Fruit fly (Drosophila melanogaster) whole organism, embryonic: ENCODE results near the gene CG5541.
A peak's percentile ranks its signal among the peaks of the same experiment; 100 is the strongest.

Source experiments
- ATbp ChIP-seq: fragments of 200-800 bp; sonication (Bioruptor generic); optimal IDR thresholded peaks from 2 replicates; lab custom pipeline; 2017; ENCODE audit warnings: missing biosample characterization, mild to moderate bottlenecking, missing genetic modification characterization, missing genetic modification reagents
- Abd-B ChIP-seq: fragments of 200-800 bp; sonication (Bioruptor generic); optimal IDR thresholded peaks from 2 replicates; lab custom pipeline; 2018; ENCODE audit warnings: missing biosample characterization, mild to moderate bottlenecking, missing genetic modification characterization, moderate library complexity
- C15 ChIP-seq: fragments of 200-800 bp; sonication (Bioruptor generic); IDR thresholded peaks from 3 replicates; pipeline ENCODE4 v1.3.6; 2022; ENCODE audit warnings: missing biosample characterization, missing genetic modification characterization
- CG10209 ChIP-seq: fragments of 200-800 bp; sonication (Bioruptor generic); optimal IDR thresholded peaks from 3 replicates; lab custom pipeline; 2017; ENCODE audit warnings: missing biosample characterization, mild to moderate bottlenecking, missing genetic modification characterization, missing genetic modification reagents
- CG1024 ChIP-seq: fragments of 200-800 bp; sonication (Bioruptor generic); IDR thresholded peaks from 2 replicates; pipeline ENCODE4 v1.3.6; 2022; ENCODE audit warnings: missing biosample characterization, missing genetic modification characterization
- CG14441 ChIP-seq: fragments of 200-800 bp; sonication (Bioruptor generic); IDR thresholded peaks from 2 replicates; pipeline ENCODE4 v1.3.6; 2022; ENCODE audit warnings: missing biosample characterization, missing genetic modification characterization
- CG1792 ChIP-seq: fragments of 200-800 bp; sonication (Bioruptor generic); optimal IDR thresholded peaks from 2 replicates; lab custom pipeline; 2016; ENCODE audit warnings: missing biosample characterization, missing genetic modification characterization
- CG3065 ChIP-seq: fragments of 200-800 bp; sonication (Bioruptor generic); optimal IDR thresholded peaks from 2 replicates; lab custom pipeline; 2016; ENCODE audit warnings: missing biosample characterization, missing genetic modification characterization
- CG32532 ChIP-seq: fragments of 200-800 bp; sonication (Bioruptor generic); IDR thresholded peaks from 2 replicates; pipeline ENCODE4 v1.3.6; 2022; ENCODE audit warnings: missing biosample characterization, missing genetic modification characterization
- CG4328 ChIP-seq: fragments of 200-800 bp; sonication (Bioruptor generic); optimal IDR thresholded peaks from 3 replicates; lab custom pipeline; 2017; ENCODE audit warnings: missing biosample characterization, missing genetic modification reagents, missing genetic modification characterization
- CG4424 ChIP-seq: fragments of 200-800 bp; sonication (Bioruptor generic); optimal IDR thresholded peaks from 3 replicates; lab custom pipeline; 2016; ENCODE audit warnings: missing biosample characterization, missing genetic modification characterization
- CG5245 ChIP-seq: fragments of 200-800 bp; sonication (Bioruptor generic); optimal IDR thresholded peaks from 3 replicates; lab custom pipeline; 2016; ENCODE audit warnings: missing biosample characterization, missing genetic modification characterization
- CG6854 ChIP-seq: fragments of 200-800 bp; sonication (Bioruptor generic); optimal IDR thresholded peaks from 3 replicates; lab custom pipeline; 2017; ENCODE audit warnings: missing biosample characterization, mild to moderate bottlenecking, missing genetic modification characterization
- CG7372 ChIP-seq: fragments of 200-800 bp; sonication (Bioruptor generic); IDR thresholded peaks from 2 replicates; pipeline ENCODE4 v1.3.6; 2022; ENCODE audit warnings: missing biosample characterization, missing genetic modification characterization
- CG9437 ChIP-seq: fragments of 200-800 bp; sonication (Bioruptor generic); optimal IDR thresholded peaks from 2 replicates; lab custom pipeline; 2018; ENCODE audit warnings: missing biosample characterization, mild to moderate bottlenecking, missing genetic modification characterization
- CG9817 ChIP-seq: fragments of 200-800 bp; sonication (Bioruptor generic); optimal IDR thresholded peaks from 2 replicates; lab custom pipeline; 2018; ENCODE audit warnings: missing biosample characterization, mild to moderate bottlenecking, missing genetic modification characterization, moderate library complexity
- CHES-1-like ChIP-seq: fragments of 200-800 bp; sonication (Bioruptor generic); optimal IDR thresholded peaks from 2 replicates; lab custom pipeline; 2016; ENCODE audit warnings: missing biosample characterization, missing genetic modification characterization
- CrebB ChIP-seq: fragments of 200-800 bp; sonication (Bioruptor generic); optimal IDR thresholded peaks from 3 replicates; lab custom pipeline; 2018; ENCODE audit warnings: missing biosample characterization, mild to moderate bottlenecking, missing genetic modification characterization
- Dbx ChIP-seq: fragments of 200-800 bp; sonication (Bioruptor generic); IDR thresholded peaks from 3 replicates; pipeline ENCODE4 v1.3.6; 2022; ENCODE audit warnings: missing biosample characterization, missing genetic modification characterization
- Dp ChIP-seq: fragments of 200-800 bp; sonication (Bioruptor generic); optimal IDR thresholded peaks from 2 replicates; lab custom pipeline; 2018; ENCODE audit warnings: missing biosample characterization, mild to moderate bottlenecking, missing genetic modification characterization, moderate library complexity
- Dref ChIP-seq: fragments of 200-800 bp; sonication (Bioruptor generic); IDR thresholded peaks from 2 replicates; pipeline ENCODE4 v1.3.6; 2022; ENCODE audit warnings: missing biosample characterization, missing genetic modification characterization
- Ets97D ChIP-seq: fragments of 200-800 bp; sonication (Bioruptor generic); optimal IDR thresholded peaks from 3 replicates; lab custom pipeline; 2016; ENCODE audit warnings: missing biosample characterization, missing genetic modification characterization
- Mes4 ChIP-seq: fragments of 200-800 bp; sonication (Bioruptor generic); optimal IDR thresholded peaks from 2 replicates; lab custom pipeline; 2016; ENCODE audit warnings: missing biosample characterization, missing genetic modification characterization
- NfI ChIP-seq: fragments of 200-800 bp; sonication (Bioruptor generic); optimal IDR thresholded peaks from 3 replicates; lab custom pipeline; 2018; ENCODE audit warnings: missing biosample characterization, mild to moderate bottlenecking, missing genetic modification characterization, moderate library complexity
- Pdp1 ChIP-seq, 2 experiments: fragments of 200-800 bp; sonication (Bioruptor generic); optimal IDR thresholded peaks; 3 replicates each; lab custom pipeline; 2016; ENCODE audit warnings: missing biosample characterization in 2 of 2, missing genetic modification characterization in 2 of 2, mild to moderate bottlenecking in 1 of 2, moderate library complexity in 1 of 2
- Ptx1 ChIP-seq: fragments of 200-800 bp; sonication (Bioruptor generic); IDR thresholded peaks from 2 replicates; pipeline ENCODE4 v1.3.6; 2022; ENCODE audit warnings: missing biosample characterization, missing genetic modification characterization
- Side ChIP-seq: fragments of 200-800 bp; sonication (Bioruptor generic); optimal IDR thresholded peaks from 2 replicates; lab custom pipeline; 2016; ENCODE audit warnings: missing biosample characterization, missing genetic modification characterization
- Six4 ChIP-seq: fragments of 200-800 bp; sonication (Bioruptor generic); optimal IDR thresholded peaks from 2 replicates; lab custom pipeline; 2016; ENCODE audit warnings: missing biosample characterization, missing genetic modification characterization
- Sry-β ChIP-seq: fragments of 200-800 bp; sonication (Bioruptor generic); optimal IDR thresholded peaks from 2 replicates; lab custom pipeline; 2018; ENCODE audit warnings: missing biosample characterization, mild to moderate bottlenecking, missing genetic modification characterization, moderate library complexity
- ap ChIP-seq: fragments of 200-800 bp; sonication (Bioruptor generic); IDR thresholded peaks from 2 replicates; pipeline ENCODE4 v1.3.6; 2022; ENCODE audit warnings: missing biosample characterization, missing genetic modification characterization
- ara ChIP-seq: fragments of 200-800 bp; sonication (Bioruptor generic); IDR thresholded peaks from 2 replicates; pipeline ENCODE4 v1.3.6; 2022; ENCODE audit warnings: missing biosample characterization, missing genetic modification characterization
- ash1 ChIP-seq: fragments of 200-800 bp; sonication (Bioruptor generic); optimal IDR thresholded peaks from 2 replicates; lab custom pipeline; 2018; ENCODE audit warnings: missing biosample characterization, mild to moderate bottlenecking, missing genetic modification characterization
- cad ChIP-seq: fragments of >200 bp; optimal IDR thresholded peaks from 2 replicates; lab custom pipeline; 2017; ENCODE audit warnings: missing biosample characterization, missing genetic modification characterization
- chif ChIP-seq, 2 experiments: fragments of 200-800 bp; sonication (Bioruptor generic); optimal IDR thresholded peaks; 3 replicates each; lab custom pipeline; 2016; ENCODE audit warnings: missing biosample characterization in 2 of 2, missing genetic modification characterization in 2 of 2
- dan ChIP-seq: fragments of 200-800 bp; sonication (Bioruptor generic); IDR thresholded peaks from 2 replicates; pipeline ENCODE4 v1.3.6; 2022; ENCODE audit warnings: missing biosample characterization, missing genetic modification characterization
- dati ChIP-seq: fragments of 200-800 bp; sonication (Bioruptor generic); IDR thresholded peaks from 2 replicates; pipeline ENCODE4 v1.3.6; 2022; ENCODE audit warnings: missing biosample characterization, missing genetic modification characterization
- ftz-f1 ChIP-seq: fragments of 200-800 bp; sonication (Bioruptor generic); optimal IDR thresholded peaks from 2 replicates; lab custom pipeline; 2016; ENCODE audit warnings: missing biosample characterization, missing genetic modification characterization
- gcm2 ChIP-seq: fragments of 200-800 bp; sonication (Bioruptor generic); optimal IDR thresholded peaks from 2 replicates; lab custom pipeline; 2016; ENCODE audit warnings: missing biosample characterization, missing genetic modification characterization
- inv ChIP-seq: fragments of 200-800 bp; sonication (Bioruptor generic); IDR thresholded peaks from 2 replicates; pipeline ENCODE4 v1.3.6; 2022; ENCODE audit warnings: missing biosample characterization, missing genetic modification characterization; ENCODE audit not compliant: partially characterized antibody
- lilli ChIP-seq: fragments of 200-800 bp; sonication (Bioruptor generic); optimal IDR thresholded peaks from 3 replicates; lab custom pipeline; 2016; ENCODE audit warnings: missing biosample characterization, missing genetic modification characterization
- pb ChIP-seq: fragments of 200-800 bp; sonication (Bioruptor generic); optimal IDR thresholded peaks from 3 replicates; lab custom pipeline; 2016; ENCODE audit warnings: missing biosample characterization, missing genetic modification characterization
- pita ChIP-seq: fragments of 200-800 bp; sonication (Bioruptor generic); optimal IDR thresholded peaks from 2 replicates; lab custom pipeline; 2017; ENCODE audit warnings: missing biosample characterization, mild to moderate bottlenecking, missing genetic modification characterization
- pum ChIP-seq: fragments of 200-800 bp; sonication (Bioruptor generic); optimal IDR thresholded peaks from 2 replicates; lab custom pipeline; 2016; ENCODE audit warnings: missing biosample characterization, missing genetic modification characterization
- pzg ChIP-seq: fragments of 200-800 bp; sonication (Bioruptor generic); optimal IDR thresholded peaks from 3 replicates; lab custom pipeline; 2018; ENCODE audit warnings: missing biosample characterization, mild to moderate bottlenecking, missing genetic modification characterization, moderate library complexity
- repo ChIP-seq: fragments of 200-800 bp; sonication (Bioruptor generic); optimal IDR thresholded peaks from 2 replicates; lab custom pipeline; 2016; ENCODE audit warnings: missing biosample characterization, missing genetic modification characterization
- scrt ChIP-seq: fragments of 200-800 bp; sonication (Bioruptor generic); optimal IDR thresholded peaks from 2 replicates; lab custom pipeline; 2018; ENCODE audit warnings: missing biosample characterization, mild to moderate bottlenecking, missing genetic modification characterization, moderate library complexity
- sd ChIP-seq: fragments of 200-800 bp; sonication (Bioruptor generic); optimal IDR thresholded peaks from 3 replicates; lab custom pipeline; 2018; ENCODE audit warnings: missing biosample characterization, mild to moderate bottlenecking, missing genetic modification characterization, moderate library complexity
- sisA ChIP-seq: fragments of 200-800 bp; sonication (Bioruptor generic); IDR thresholded peaks from 2 replicates; pipeline ENCODE4 v1.3.6; 2022; ENCODE audit warnings: missing biosample characterization, missing genetic modification characterization
- slou ChIP-seq: fragments of 200-800 bp; sonication (Bioruptor generic); optimal IDR thresholded peaks from 3 replicates; lab custom pipeline; 2016; ENCODE audit warnings: missing biosample characterization, missing genetic modification characterization
- so ChIP-seq: fragments of 200-800 bp; sonication (Bioruptor generic); IDR thresholded peaks from 3 replicates; pipeline ENCODE4 v1.3.6; 2022; ENCODE audit warnings: missing biosample characterization, missing genetic modification characterization
- wdn ChIP-seq: fragments of 200-800 bp; sonication (Bioruptor generic); IDR thresholded peaks from 2 replicates; pipeline ENCODE4 v1.3.6; 2022; ENCODE audit warnings: missing biosample characterization, missing genetic modification characterization

Gene CG5541

DNA sequence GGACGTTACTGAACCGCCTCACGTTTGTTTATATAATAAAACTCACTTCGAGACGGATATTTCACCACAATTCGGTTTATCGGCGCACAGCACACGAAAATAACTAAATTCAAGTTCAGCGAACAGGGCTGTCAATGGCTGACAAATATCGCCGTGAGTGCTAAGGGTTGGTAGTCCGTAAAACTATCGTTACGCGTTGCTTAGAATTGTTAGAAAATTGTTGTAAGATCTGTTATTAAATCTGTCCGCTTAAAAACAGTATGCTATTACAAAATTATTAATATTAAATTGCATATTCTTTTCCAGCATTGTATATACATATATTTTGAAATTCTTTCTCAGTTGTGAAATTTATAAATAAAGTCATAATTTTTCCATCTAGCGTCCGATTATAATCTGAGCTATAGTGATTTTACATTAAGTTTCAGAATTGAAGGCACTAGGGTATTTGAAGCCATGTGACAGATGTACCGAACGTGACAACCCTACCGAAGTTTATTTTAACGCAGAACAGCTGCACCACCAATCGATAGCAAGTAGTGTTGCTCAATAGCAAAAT is 40.7 kb downstream of the CG5541 start, which contains the start of gene Cox17 (continued):
- TF ChIP-seq sd (peak; percentile 63), Ptx1 (GFP tag; lab: Robert Waterston, UW) (peak; percentile 83), Pdp1 (GFP tag; optimal IDR thresholded peaks at IDR 0.05; lab: Kevin White, UChicago) (peak; percentile 75 to 78), Dref (peak; percentile 49), gcm2 (GFP tag; lab: Kevin White, UChicago) (peak; percentile 32), dati (0 out of 2 replicates have a peak, but pooled peaks have one; percentile 25), CG10209 (peak; percentile 86), Ets97D (GFP tag; lab: Kevin White, UChicago) (peak; percentile 45), NfI (GFP tag; lab: Kevin White, UChicago) (peak; percentile 81), inv (GFP tag; lab: Robert Waterston, UW) (peak; percentile 75), pita (GFP tag; lab: Kevin White, UChicago) (no peak), CrebB (tag; lab: Kevin White, UChicago) (peak; percentile 22), slou (GFP tag; lab: Kevin White, UChicago) (peak; percentile 85), ap (GFP tag; lab: Robert Waterston, UW) (no peak), CHES-1-like (peak; percentile 10), scrt (GFP tag; lab: Kevin White, UChicago) (peak; percentile 51), CG5245 (GFP tag; lab: Kevin White, UChicago) (peak; percentile 65), CG1024 (GFP tag; lab: Robert Waterston, UW) (peak; percentile 3; the same call in 1 of the 2 replicates), CG14441 (peak; percentile 70), CG1792 (peak; percentile 0), ash1 (GFP tag; lab: Kevin White, UChicago) (no peak), CG32532 (GFP tag; lab: Robert Waterston, UW) (peak; percentile 72), CG9437 (GFP tag; lab: Kevin White, UChicago) (peak; percentile 84), CG9817 (peak; percentile 83), repo (GFP tag; lab: Kevin White, UChicago) (peak; percentile 28), pum (GFP tag; lab: Kevin White, UChicago) (peak; percentile 64), Abd-B (GFP tag; lab: Kevin White, UChicago) (peak; percentile 82), Dp (GFP tag; lab: Kevin White, UChicago) (peak; percentile 19), ATbp (GFP tag; lab: Kevin White, UChicago) (peak; percentile 72), cad (GFP tag; lab: Kevin White, UChicago) (no peak), Mes4 (no peak), ftz-f1 (GFP tag; lab: Kevin White, UChicago) (peak; percentile 67), CG6854 (GFP tag; lab: Kevin White, UChicago) (peak; percentile 46), CG3065 (GFP tag; lab: Kevin White, UChicago) (peak; percentile 60), sisA (peak; percentile 69), dan (no peak), chif (GFP tag; optimal IDR thresholded peaks at IDR 0.05; lab: Kevin White, UChicago) (peak; percentile 27 to 78), wdn (GFP tag; lab: Robert Waterston, UW) (no peak), Sry-β (GFP tag; lab: Kevin White, UChicago) (peak; percentile 20), CG4328 (GFP tag; lab: Kevin White, UChicago) (peak; percentile 81), lilli (GFP tag; lab: Kevin White, UChicago) (peak; percentile 85), so (GFP tag; lab: Robert Waterston, UW) (peak; percentile 32; the same call in 1 of the 3 replicates), Six4 (GFP tag; lab: Kevin White, UChicago) (peak; percentile 78), pzg (GFP tag; lab: Kevin White, UChicago) (peak; percentile 46), CG7372 (peak; percentile 57), ara (no peak; the same call in 1 of the 2 replicates), Side (GFP tag; lab: Kevin White, UChicago) (peak; percentile 48), pb (GFP tag; lab: Kevin White, UChicago) (no peak), C15 (GFP tag; lab: Robert Waterston, UW) (no peak), CG4424 (GFP tag; lab: Kevin White, UChicago) (peak; percentile 82), Dbx (GFP tag; lab: Robert Waterston, UW) (peak; percentile 74; the same call in 2 of the 3 replicates)
